Worm (Caenorhabditis elegans) whole organism, L4 larva: ENCODE measurements around the gene nimk-1.
A peak's percentile ranks its signal among the peaks of the same experiment; 100 is the strongest.

Experiments
- F44E2.7 ChIP-seq: fragments of 200-800 bp; sonication (Bioruptor generic); IDR thresholded peaks from 2 replicates; pipeline ENCODE4 v2.1.2; 2022; ENCODE audit warnings: missing genetic modification characterization, missing compliant biosample characterization
- F49E8.2 ChIP-seq: sonication (generic microtip); optimal IDR thresholded peaks from 2 replicates; lab custom pipeline; 2016; ENCODE audit warnings: missing compliant biosample characterization, mild to moderate bottlenecking, missing genetic modification characterization, borderline replicate concordance
- Y48G9A.11 ChIP-seq: fragments of 200-800 bp; sonication (Bioruptor generic); IDR thresholded peaks from 2 replicates; pipeline ENCODE4 v1.3.6; 2022; ENCODE audit warnings: missing genetic modification reagents, missing genetic modification characterization, missing compliant biosample characterization
- Y5F2A.4 ChIP-seq: fragments of 200-800 bp; sonication (Bioruptor generic); optimal IDR thresholded peaks from 2 replicates; lab custom pipeline; 2018; ENCODE audit warnings: mild to moderate bottlenecking, missing genetic modification characterization, missing compliant biosample characterization
- ama-1 ChIP-seq: fragments of 150-350 bp; optimal IDR thresholded peaks from 2 replicates; lab custom pipeline; 2014; ENCODE audit warnings: inconsistent platforms, mixed read lengths
- attf-4 ChIP-seq: sonication (generic microtip); optimal IDR thresholded peaks from 3 replicates; lab custom pipeline; 2017; ENCODE audit warnings: missing biosample characterization, missing genetic modification characterization
- ceh-20 ChIP-seq: fragments of 200-800 bp; sonication (Bioruptor generic); IDR thresholded peaks from 2 replicates; pipeline ENCODE4 v1.3.6; 2022; ENCODE audit warnings: missing genetic modification reagents, missing genetic modification characterization, missing compliant biosample characterization
- ceh-28 ChIP-seq: fragments of 150-350 bp; optimal IDR thresholded peaks from 2 replicates; lab custom pipeline; 2014; ENCODE audit warnings: missing biosample characterization, missing genetic modification reagents, missing genetic modification characterization
- ceh-32 ChIP-seq: sonication (generic microtip); optimal IDR thresholded peaks from 2 replicates; lab custom pipeline; 2016; ENCODE audit warnings: mild to moderate bottlenecking, missing genetic modification characterization, missing compliant biosample characterization; ENCODE audit not compliant: poor library complexity
- ces-1 ChIP-seq: fragments of 150-350 bp; sonication (generic microtip); optimal IDR thresholded peaks from 4 replicates; lab custom pipeline; 2014; ENCODE audit warnings: missing biosample characterization, missing genetic modification reagents, missing genetic modification characterization
- ctbp-1 ChIP-seq: fragments of 200-800 bp; sonication (Bioruptor generic); IDR thresholded peaks from 2 replicates; pipeline ENCODE4 v1.3.6; 2022; ENCODE audit warnings: missing genetic modification reagents, missing genetic modification characterization, missing compliant biosample characterization
- daf-19 ChIP-seq: fragments of 200-800 bp; sonication (Bioruptor generic); conservative IDR thresholded peaks from 2 replicates; pipeline ENCODE4 v1.3.6; 2022; ENCODE audit warnings: missing genetic modification characterization, missing compliant biosample characterization
- daf-8 ChIP-seq: fragments of 200-800 bp; sonication (Bioruptor generic); IDR thresholded peaks from 2 replicates; pipeline ENCODE4 v1.3.6; 2022; ENCODE audit warnings: missing genetic modification characterization, missing compliant biosample characterization
- dmd-6 ChIP-seq: fragments of 200-800 bp; sonication (Bioruptor generic); IDR thresholded peaks from 2 replicates; pipeline ENCODE4 v1.3.6; 2022; ENCODE audit warnings: missing genetic modification reagents, missing genetic modification characterization, missing compliant biosample characterization
- dpl-1 ChIP-seq: fragments of 150-350 bp; optimal IDR thresholded peaks from 2 replicates; lab custom pipeline; 2014; ENCODE audit warnings: missing biosample characterization, missing genetic modification reagents, missing genetic modification characterization
- fkh-10 ChIP-seq: fragments of 150-350 bp; optimal IDR thresholded peaks from 2 replicates; lab custom pipeline; 2014; ENCODE audit warnings: missing biosample characterization, missing genetic modification reagents, missing genetic modification characterization
- fos-1 ChIP-seq: fragments of 150-350 bp; optimal IDR thresholded peaks from 2 replicates; lab custom pipeline; 2014; ENCODE audit warnings: missing biosample characterization, missing genetic modification characterization
- hif-1 ChIP-seq, 2 experiments: sonication (generic microtip); optimal IDR thresholded peaks; 2 replicates each; lab custom pipeline; 2016 to 2017; ENCODE audit warnings: missing compliant biosample characterization in 2 of 2, missing genetic modification characterization in 2 of 2, missing genetic modification reagents in 2 of 2, missing genotype in 2 of 2, mild to moderate bottlenecking in 1 of 2
- hlh-11 ChIP-seq: fragments of 200-800 bp; sonication (Bioruptor generic); optimal IDR thresholded peaks from 2 replicates; lab custom pipeline; 2018; ENCODE audit warnings: mild to moderate bottlenecking, missing genetic modification characterization, missing compliant biosample characterization
- hlh-30 ChIP-seq: sonication (generic microtip); optimal IDR thresholded peaks from 2 replicates; lab custom pipeline; 2017; ENCODE audit warnings: antibody characterized with exemption, mild to moderate bottlenecking, missing genetic modification characterization, missing compliant biosample characterization; ENCODE audit not compliant: insufficient read depth
- hmg-1.1 ChIP-seq: fragments of 200-800 bp; sonication (Bioruptor generic); IDR thresholded peaks from 2 replicates; pipeline ENCODE4 v1.3.6; 2022; ENCODE audit warnings: missing genetic modification reagents, missing genetic modification characterization, missing compliant biosample characterization
- lin-1 ChIP-seq: fragments of 200-800 bp; sonication (Bioruptor generic); IDR thresholded peaks from 2 replicates; pipeline ENCODE4 v1.3.6; 2022; ENCODE audit warnings: missing genetic modification reagents, missing genetic modification characterization, missing compliant biosample characterization
- madf-9 ChIP-seq: fragments of 200-800 bp; sonication (Bioruptor generic); conservative IDR thresholded peaks from 2 replicates; pipeline ENCODE4 v1.3.6; 2022; ENCODE audit warnings: missing genetic modification reagents, missing genetic modification characterization, missing compliant biosample characterization
- mxl-3 ChIP-seq: fragments of 200-800 bp; sonication (Bioruptor generic); optimal IDR thresholded peaks from 2 replicates; lab custom pipeline; 2018; ENCODE audit warnings: mild to moderate bottlenecking, missing genetic modification characterization, missing compliant biosample characterization
- nhr-10 ChIP-seq: fragments of 150-350 bp; optimal IDR thresholded peaks from 2 replicates; lab custom pipeline; 2014; ENCODE audit warnings: missing biosample characterization, missing genetic modification characterization
- nhr-102 ChIP-seq: sonication (generic microtip); optimal IDR thresholded peaks from 2 replicates; lab custom pipeline; 2016; ENCODE audit warnings: mild to moderate bottlenecking, missing genetic modification characterization, moderate library complexity, missing compliant biosample characterization
- nhr-111 ChIP-seq: fragments of 200-800 bp; sonication (Bioruptor generic); optimal IDR thresholded peaks from 2 replicates; lab custom pipeline; 2018; ENCODE audit warnings: mild to moderate bottlenecking, missing genetic modification characterization, missing compliant biosample characterization
- nhr-25 ChIP-seq: sonication (generic microtip); optimal IDR thresholded peaks from 2 replicates; lab custom pipeline; 2017; ENCODE audit warnings: missing genetic modification characterization, mild to moderate bottlenecking, missing compliant biosample characterization, antibody characterized with exemption, moderate library complexity, borderline replicate concordance; ENCODE audit not compliant: insufficient read depth
- nhr-76 ChIP-seq: fragments of 150-350 bp; optimal IDR thresholded peaks from 2 replicates; lab custom pipeline; 2014; ENCODE audit warnings: missing biosample characterization, missing genetic modification characterization
- pha-4 ChIP-seq, 2 experiments: fragments of 150-350 bp in 1 of 2; fragments of 200-800 bp in 1 of 2; sonication (Bioruptor generic) in 1 of 2; IDR thresholded peaks in 1 of 2; optimal IDR thresholded peaks in 1 of 2; 2 replicates each; pipeline versions ENCODE4 v1.3.6 to Lab custom; 2014 to 2022; ENCODE audit warnings: missing genetic modification characterization in 2 of 2, missing genetic modification reagents in 2 of 2, missing biosample characterization in 1 of 2, missing compliant biosample characterization in 1 of 2
- saeg-2 ChIP-seq: fragments of 200-800 bp; sonication (Bioruptor generic); IDR thresholded peaks from 2 replicates; pipeline ENCODE4 v1.3.6; 2022; ENCODE audit warnings: missing genetic modification reagents, missing genetic modification characterization, missing compliant biosample characterization
- sdz-12 ChIP-seq: fragments of 200-800 bp; sonication (Bioruptor generic); optimal IDR thresholded peaks from 2 replicates; lab custom pipeline; 2018; ENCODE audit warnings: mild to moderate bottlenecking, missing genetic modification characterization, missing compliant biosample characterization
- snpc-1.2 ChIP-seq: fragments of 200-800 bp; sonication (Bioruptor generic); IDR thresholded peaks from 2 replicates; pipeline ENCODE4 v1.3.6; 2022; ENCODE audit warnings: missing genetic modification reagents, missing genetic modification characterization, missing compliant biosample characterization
- spr-3 ChIP-seq: fragments of 200-800 bp; sonication (Bioruptor generic); optimal IDR thresholded peaks from 2 replicates; lab custom pipeline; 2018; ENCODE audit warnings: mild to moderate bottlenecking, missing genetic modification characterization, missing compliant biosample characterization
- unc-130 ChIP-seq: sonication (generic microtip); optimal IDR thresholded peaks from 2 replicates; lab custom pipeline; 2016; ENCODE audit warnings: missing genetic modification reagents, missing genetic modification characterization, missing compliant biosample characterization
- unc-62 ChIP-seq, 3 experiments: fragments of 150-350 bp in 1 of 3; sonication (generic microtip); optimal IDR thresholded peaks in 2 of 3; peaks in 1 of 3; 1 replicate in 1 of 3; 2 replicates in 2 of 3; lab custom pipeline; 2014 to 2017; ENCODE audit warnings: missing biosample characterization in 3 of 3, missing genetic modification characterization in 3 of 3, missing genetic modification reagents in 3 of 3, missing genotype in 1 of 3
- zag-1 ChIP-seq: fragments of 150-350 bp; optimal IDR thresholded peaks from 2 replicates; lab custom pipeline; 2014; ENCODE audit warnings: missing biosample characterization, missing genetic modification characterization
- ztf-11 ChIP-seq: fragments of 150-350 bp; optimal IDR thresholded peaks from 2 replicates; lab custom pipeline; 2014; ENCODE audit warnings: missing biosample characterization, missing genetic modification characterization
- ztf-7 ChIP-seq: fragments of 150-350 bp; optimal IDR thresholded peaks from 2 replicates; lab custom pipeline; 2014; ENCODE audit warnings: missing biosample characterization, missing genetic modification characterization

The nimk-1 gene

DNA sequence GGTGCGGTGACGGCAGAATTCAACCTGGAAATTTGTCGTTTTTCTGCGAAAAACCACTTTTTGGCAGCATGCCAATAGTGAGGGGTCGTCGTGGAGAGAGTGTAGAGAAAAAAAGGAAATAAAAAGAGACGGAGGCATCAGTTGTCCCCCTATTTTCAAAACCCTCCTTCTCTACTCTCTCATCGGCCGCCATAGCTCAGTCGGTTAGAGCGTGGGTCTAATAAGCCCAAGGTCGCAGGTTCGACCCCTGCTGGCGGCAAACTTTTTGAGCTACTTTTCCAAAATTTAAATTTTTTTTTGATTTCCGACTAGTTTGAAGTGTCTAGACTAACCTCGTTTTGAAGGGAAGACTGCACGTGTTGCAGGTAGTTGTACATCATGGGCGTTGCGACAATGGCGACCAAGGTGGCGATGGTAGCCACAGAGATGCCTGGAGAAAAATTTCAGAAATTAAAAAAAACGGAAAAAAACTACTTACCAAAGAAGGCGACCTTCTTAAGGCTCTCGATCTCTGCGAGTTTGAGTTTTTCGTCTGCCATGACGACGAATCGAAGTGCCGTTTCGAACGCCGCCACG is 40.9 kb upstream of the nimk-1 start, which contains the start of gene col-85 (continued):
- no peak for TF ChIP-seq nhr-76 (tag; lab: Kevin White, UChicago)
- peak; percentile 73 for TF ChIP-seq nhr-111 (GFP tag; lab: Kevin White, UChicago)
- no peak for TF ChIP-seq ama-1 (lab: Kevin White, UChicago)
- peak; percentile 89 for TF ChIP-seq lin-1 (GFP tag; lab: Robert Waterston, UW)
- peak; percentile 66 for TF ChIP-seq hlh-11 (tag; lab: Kevin White, UChicago)
- peak; percentile 79 for TF ChIP-seq dmd-6 (GFP tag; lab: Robert Waterston, UW)
- peak; percentile 79 for TF ChIP-seq Y5F2A.4 (GFP tag; lab: Kevin White, UChicago)
- peak; percentile 71 for TF ChIP-seq ztf-7 (tag; lab: Kevin White, UChicago)
- peak; percentile 80; the same call in 1 of the 2 replicates for TF ChIP-seq F44E2.7 (GFP tag; lab: Robert Waterston, UW)
- no peak for TF ChIP-seq zag-1 (tag; lab: Kevin White, UChicago)
- TF ChIP-seq attf-4, result no peak
- TF ChIP-seq ztf-11 (tag; lab: Kevin White, UChicago), result no peak
- TF ChIP-seq madf-9 (GFP tag; lab: Robert Waterston, UW), result peak; percentile 87
- peak; percentile 57; the same call in 1 of the 2 replicates for TF ChIP-seq saeg-2
- peak; percentile 87 for TF ChIP-seq Y48G9A.11 (GFP tag; lab: Robert Waterston, UW)
- no peak for TF ChIP-seq sdz-12 (GFP tag; lab: Kevin White, UChicago)
- peak; percentile 78 for TF ChIP-seq ceh-20
- peak; percentile 75 for TF ChIP-seq nhr-102 (tag; lab: Kevin White, UChicago)

DNA sequence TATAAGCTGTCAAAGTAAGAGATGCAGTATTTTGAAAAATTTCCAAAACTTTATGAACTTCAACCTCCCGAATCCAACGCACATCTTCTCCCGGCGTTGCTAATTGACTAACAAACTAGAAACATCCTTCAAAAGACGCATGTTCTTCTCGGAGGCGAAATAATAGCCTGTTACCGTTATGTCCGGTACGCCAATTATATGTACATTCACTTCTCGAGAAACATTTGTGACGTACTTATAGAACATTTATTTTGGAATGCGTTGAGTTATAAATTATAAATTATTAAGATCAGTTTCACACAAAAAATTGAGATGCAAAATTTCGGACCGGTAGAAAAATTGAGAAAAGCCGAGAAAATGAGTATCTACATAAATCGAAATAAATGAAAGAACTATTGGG is 38.6 kb upstream of the nimk-1 start, which contains the start of gene T21B4.3:
Gene T21B4.3, minus strand, starts transcription at position 101 of the 400 bp plus-strand sequence.
- no peak for TF ChIP-seq hlh-30 (tag; lab: Kevin White, UChicago)
- TF ChIP-seq unc-130, result no peak
- TF ChIP-seq unc-62 (GFP tag; optimal IDR thresholded peaks at IDR 0.05 in 1 of 2; lab: Kevin White, UChicago), result no peak
- no peak for TF ChIP-seq unc-62 (tag; optimal IDR thresholded peaks at IDR 0.05; lab: Kevin White, UChicago)
- no peak for TF ChIP-seq nhr-25 (tag; lab: Kevin White, UChicago)
- TF ChIP-seq nhr-10 (tag; lab: Kevin White, UChicago), result no peak
- TF ChIP-seq fos-1 (tag; lab: Kevin White, UChicago), result no peak
- no peak for TF ChIP-seq attf-4
- no peak for TF ChIP-seq F49E8.2
- TF ChIP-seq dpl-1, result no peak
- no peak for TF ChIP-seq ceh-28 (tag; lab: Kevin White, UChicago)
- TF ChIP-seq snpc-1.2 (GFP tag; lab: Robert Waterston, UW), result no peak
- TF ChIP-seq spr-3 (GFP tag; lab: Kevin White, UChicago), result no peak
- no peak for TF ChIP-seq mxl-3
- TF ChIP-seq hmg-1.1 (GFP tag; lab: Robert Waterston, UW), result no peak
- no peak for TF ChIP-seq daf-8 (GFP tag; lab: Robert Waterston, UW)
- TF ChIP-seq ceh-32 (tag; lab: Kevin White, UChicago), result no peak
- TF ChIP-seq ctbp-1 (GFP tag; lab: Robert Waterston, UW), result no peak
- no peak for TF ChIP-seq pha-4 (GFP tag; IDR thresholded peaks at IDR 0.05; lab: Robert Waterston, UW)
- no peak for TF ChIP-seq pha-4 (tag; optimal IDR thresholded peaks at IDR 0.05; lab: Kevin White, UChicago)

DNA sequence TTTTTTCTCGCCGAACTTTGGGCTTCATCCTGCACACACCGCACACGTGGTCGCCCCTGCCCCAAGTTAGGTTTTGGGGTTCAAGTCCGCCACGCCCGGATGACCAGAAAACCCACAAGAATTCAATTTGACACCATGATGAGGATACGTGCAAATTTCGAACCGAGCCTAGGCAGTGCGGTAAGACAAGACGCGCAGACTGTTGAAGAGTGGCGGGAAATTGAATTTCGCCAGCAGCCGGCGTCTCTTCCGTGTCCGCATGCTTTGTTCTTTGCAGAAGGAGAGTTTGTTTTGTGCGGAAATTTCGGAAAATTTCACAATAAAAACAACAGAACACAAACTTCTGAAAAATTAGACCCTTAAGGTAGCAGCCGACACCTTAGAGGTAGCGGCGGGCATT is 35.6 kb upstream of the nimk-1 start:
- TF ChIP-seq fkh-10 (GFP tag; lab: Kevin White, UChicago) (peak; percentile 29), ctbp-1 (GFP tag; lab: Robert Waterston, UW) (0 out of 2 replicates have a peak, but pooled peaks have one; percentile 35), ces-1 (peak; percentile 65), hif-1 (tag; optimal IDR thresholded peaks at IDR 0.05; lab: Kevin White, UChicago) (peak in 1 of 2 experiments; percentile 37), daf-19 (no peak), F49E8.2 (no peak)
